Fruit fly (Drosophila melanogaster) whole organism, embryonic: Measurements from ENCODE around the gene cpx.

Experiments used
- Adf1 ChIP-seq: fragments of 200-800 bp; sonication (Bioruptor generic); IDR thresholded peaks from 2 replicates; pipeline ENCODE4 v1.3.6; 2022; ENCODE audit warnings: missing biosample characterization, missing genetic modification characterization
- Atf6 ChIP-seq: fragments of 200-800 bp; sonication (Bioruptor generic); IDR thresholded peaks from 2 replicates; pipeline ENCODE4 v1.3.6; 2022; ENCODE audit warnings: missing biosample characterization, missing genetic modification characterization
- CG10462 ChIP-seq: fragments of 200-800 bp; sonication (Bioruptor generic); optimal IDR thresholded peaks from 2 replicates; lab custom pipeline; 2016; ENCODE audit warnings: missing biosample characterization, missing genetic modification characterization
- CG11398 ChIP-seq: fragments of 200-800 bp; sonication (Bioruptor generic); optimal IDR thresholded peaks from 2 replicates; lab custom pipeline; 2016; ENCODE audit warnings: missing biosample characterization, missing genetic modification characterization
- CG11695 ChIP-seq: fragments of 200-800 bp; sonication (Bioruptor generic); IDR thresholded peaks from 3 replicates; pipeline ENCODE4 v1.3.6; 2022; ENCODE audit warnings: missing biosample characterization, missing genetic modification characterization
- CG12071 ChIP-seq: fragments of 200-800 bp; sonication (Bioruptor generic); optimal IDR thresholded peaks from 3 replicates; lab custom pipeline; 2018; ENCODE audit warnings: missing biosample characterization, mild to moderate bottlenecking, missing genetic modification characterization
- CG12299 ChIP-seq: fragments of 200-800 bp; sonication (Bioruptor generic); optimal IDR thresholded peaks from 2 replicates; lab custom pipeline; 2018; ENCODE audit warnings: missing biosample characterization, mild to moderate bottlenecking, missing genetic modification characterization
- CG12769 ChIP-seq: fragments of 200-800 bp; sonication (Bioruptor generic); optimal IDR thresholded peaks from 2 replicates; lab custom pipeline; 2019; ENCODE audit warnings: missing biosample characterization, mild to moderate bottlenecking, missing genetic modification characterization, moderate library complexity
- CG12942 ChIP-seq: fragments of 200-800 bp; sonication (Bioruptor generic); optimal IDR thresholded peaks from 3 replicates; lab custom pipeline; 2016; ENCODE audit warnings: missing biosample characterization, missing genetic modification characterization
- CG13287 ChIP-seq: fragments of 200-800 bp; sonication (Bioruptor generic); IDR thresholded peaks from 2 replicates; pipeline ENCODE4 v1.3.6; 2022; ENCODE audit warnings: missing biosample characterization, missing genetic modification characterization; ENCODE audit not compliant: partially characterized antibody
- CG14014 ChIP-seq: fragments of 200-800 bp; sonication (Bioruptor generic); IDR thresholded peaks from 2 replicates; pipeline ENCODE4 v1.3.6; 2022; ENCODE audit warnings: missing biosample characterization, missing genetic modification characterization
- CG17361 ChIP-seq: fragments of 200-800 bp; sonication (Bioruptor generic); IDR thresholded peaks from 3 replicates; pipeline ENCODE4 v1.3.6; 2022; ENCODE audit warnings: missing biosample characterization, missing genetic modification characterization
- CG17829 ChIP-seq: fragments of 200-800 bp; optimal IDR thresholded peaks from 2 replicates; lab custom pipeline; 2019; ENCODE audit warnings: missing biosample characterization, mild to moderate bottlenecking, missing genetic modification characterization, moderate library complexity
- CG1832 ChIP-seq: fragments of 200-800 bp; sonication (Bioruptor generic); optimal IDR thresholded peaks from 2 replicates; lab custom pipeline; 2017; ENCODE audit warnings: missing biosample characterization, mild to moderate bottlenecking, missing genetic modification characterization, inconsistent platforms
- CG2129 ChIP-seq: fragments of 200-800 bp; sonication (Bioruptor generic); IDR thresholded peaks from 2 replicates; pipeline ENCODE4 v1.3.6; 2022; ENCODE audit warnings: missing biosample characterization, missing genetic modification characterization; ENCODE audit not compliant: partially characterized antibody
- CG30020 ChIP-seq: fragments of 200-800 bp; optimal IDR thresholded peaks from 2 replicates; lab custom pipeline; 2019; ENCODE audit warnings: missing biosample characterization, mild to moderate bottlenecking, missing genetic modification characterization, moderate library complexity
- CG31365 ChIP-seq: fragments of 200-800 bp; sonication (Bioruptor generic); optimal IDR thresholded peaks from 2 replicates; lab custom pipeline; 2018; ENCODE audit warnings: missing biosample characterization, mild to moderate bottlenecking, missing genetic modification characterization
- CG31441 ChIP-seq: fragments of 200-800 bp; sonication (Bioruptor generic); IDR thresholded peaks from 2 replicates; pipeline ENCODE4 v1.3.6; 2022; ENCODE audit warnings: missing biosample characterization, missing genetic modification characterization
- CG33557 ChIP-seq: fragments of 200-800 bp; sonication (Bioruptor generic); optimal IDR thresholded peaks from 2 replicates; lab custom pipeline; 2019; ENCODE audit warnings: missing biosample characterization, mild to moderate bottlenecking, missing genetic modification characterization, moderate library complexity
- CG34376 ChIP-seq: fragments of 200-800 bp; sonication (Bioruptor generic); optimal IDR thresholded peaks from 2 replicates; lab custom pipeline; 2018; ENCODE audit warnings: missing biosample characterization, mild to moderate bottlenecking, missing genetic modification characterization
- CG7271 ChIP-seq: fragments of 200-800 bp; sonication (Bioruptor generic); optimal IDR thresholded peaks from 2 replicates; lab custom pipeline; 2018; ENCODE audit warnings: missing biosample characterization, mild to moderate bottlenecking, missing genetic modification characterization, moderate library complexity
- CG8924 ChIP-seq: fragments of 200-800 bp; optimal IDR thresholded peaks from 3 replicates; lab custom pipeline; 2019; ENCODE audit warnings: missing biosample characterization, mild to moderate bottlenecking, missing genetic modification characterization, moderate library complexity
- Dfd ChIP-seq, 2 experiments: fragments of >200 bp; optimal IDR thresholded peaks; 2 replicates each; lab custom pipeline; 2017; ENCODE audit warnings: missing biosample characterization in 2 of 2, missing genetic modification characterization in 2 of 2
- Drgx ChIP-seq: fragments of 200-800 bp; sonication (Bioruptor generic); IDR thresholded peaks from 2 replicates; pipeline ENCODE4 v1.3.6; 2022; ENCODE audit warnings: missing biosample characterization, missing genetic modification characterization
- E2f2 ChIP-seq: fragments of 200-800 bp; sonication (Bioruptor generic); IDR thresholded peaks from 2 replicates; pipeline ENCODE4 v1.3.6; 2022; ENCODE audit warnings: missing biosample characterization, missing genetic modification characterization
- Hr39 ChIP-seq: fragments of >200 bp; optimal IDR thresholded peaks from 2 replicates; lab custom pipeline; 2017
- Jarid2 ChIP-seq: fragments of 200-800 bp; sonication (Bioruptor generic); optimal IDR thresholded peaks from 3 replicates; lab custom pipeline; 2017; ENCODE audit warnings: mild to moderate bottlenecking, missing biosample characterization, missing genetic modification reagents, missing genetic modification characterization
- MTF-1 ChIP-seq: fragments of 200-800 bp; sonication (Bioruptor generic); optimal IDR thresholded peaks from 2 replicates; lab custom pipeline; 2018; ENCODE audit warnings: missing biosample characterization, mild to moderate bottlenecking, missing genetic modification characterization, borderline replicate concordance
- Mrtf ChIP-seq: fragments of 200-800 bp; sonication (Bioruptor generic); IDR thresholded peaks from 3 replicates; pipeline ENCODE4 v1.3.6; 2022; ENCODE audit warnings: missing biosample characterization, missing genetic modification characterization
- Nf-YB ChIP-seq: fragments of 200-800 bp; sonication (Bioruptor generic); optimal IDR thresholded peaks from 3 replicates; lab custom pipeline; 2019; ENCODE audit warnings: missing biosample characterization, mild to moderate bottlenecking, missing genetic modification characterization, moderate library complexity
- Side ChIP-seq: fragments of 200-800 bp; sonication (Bioruptor generic); optimal IDR thresholded peaks from 2 replicates; lab custom pipeline; 2016; ENCODE audit warnings: missing biosample characterization, missing genetic modification characterization
- Spps ChIP-seq: fragments of 200-800 bp; sonication (Bioruptor generic); optimal IDR thresholded peaks from 2 replicates; lab custom pipeline; 2018; ENCODE audit warnings: missing biosample characterization, mild to moderate bottlenecking, missing genetic modification characterization
- Taf1 ChIP-seq: fragments of 200-800 bp; sonication (Bioruptor generic); IDR thresholded peaks from 2 replicates; pipeline ENCODE4 v1.3.6; 2022; ENCODE audit warnings: missing biosample characterization, missing genetic modification characterization
- Vsx1 ChIP-seq: fragments of 200-800 bp; sonication (Bioruptor generic); optimal IDR thresholded peaks from 2 replicates; lab custom pipeline; 2017; ENCODE audit warnings: missing biosample characterization, mild to moderate bottlenecking, missing genetic modification characterization, missing genetic modification reagents
- cg ChIP-seq: fragments of 200-800 bp; sonication (Bioruptor generic); optimal IDR thresholded peaks from 3 replicates; lab custom pipeline; 2019; ENCODE audit warnings: missing biosample characterization, mild to moderate bottlenecking, missing genetic modification characterization, moderate library complexity
- da ChIP-seq: fragments of 200-800 bp; sonication (Bioruptor generic); optimal IDR thresholded peaks from 2 replicates; lab custom pipeline; 2016; ENCODE audit warnings: missing biosample characterization, missing genetic modification characterization
- ewg ChIP-seq: fragments of 200-800 bp; sonication (Bioruptor generic); optimal IDR thresholded peaks from 3 replicates; lab custom pipeline; 2017; ENCODE audit warnings: mild to moderate bottlenecking, missing biosample characterization, missing genetic modification reagents, missing genetic modification characterization
- fd102C ChIP-seq: fragments of 200-800 bp; sonication (Bioruptor generic); optimal IDR thresholded peaks from 2 replicates; lab custom pipeline; 2018; ENCODE audit warnings: missing biosample characterization, mild to moderate bottlenecking, missing genetic modification characterization, moderate library complexity
- gro ChIP-seq: fragments of 200-800 bp; sonication (Bioruptor generic); optimal IDR thresholded peaks from 2 replicates; lab custom pipeline; 2016; ENCODE audit warnings: missing biosample characterization, missing genetic modification characterization
- hkb ChIP-seq, 2 experiments: fragments of 200-800 bp in 1 of 2; fragments of >200 bp in 1 of 2; sonication (Bioruptor generic) in 1 of 2; IDR thresholded peaks in 1 of 2; optimal IDR thresholded peaks in 1 of 2; 2 replicates each; pipeline versions ENCODE4 v1.3.6 to Lab custom; 2017 to 2022; ENCODE audit warnings: missing biosample characterization in 1 of 2, missing genetic modification characterization in 1 of 2
- kni ChIP-seq: fragments of 200-800 bp; sonication (Bioruptor generic); optimal IDR thresholded peaks from 3 replicates; lab custom pipeline; 2017; ENCODE audit warnings: mild to moderate bottlenecking, missing biosample characterization, missing genetic modification reagents, missing genetic modification characterization
- mirr ChIP-seq: fragments of 200-800 bp; sonication (Bioruptor generic); optimal IDR thresholded peaks from 3 replicates; lab custom pipeline; 2018; ENCODE audit warnings: missing biosample characterization, mild to moderate bottlenecking, missing genetic modification characterization
- nerfin-1 ChIP-seq: fragments of 200-800 bp; sonication (Bioruptor generic); optimal IDR thresholded peaks from 3 replicates; lab custom pipeline; 2019; ENCODE audit warnings: missing biosample characterization, mild to moderate bottlenecking, missing genetic modification characterization, moderate library complexity
- nmo ChIP-seq: fragments of 200-800 bp; sonication (Bioruptor generic); optimal IDR thresholded peaks from 2 replicates; lab custom pipeline; 2018; ENCODE audit warnings: missing biosample characterization, mild to moderate bottlenecking, missing genetic modification characterization, moderate library complexity
- onecut ChIP-seq: fragments of 200-800 bp; sonication (Bioruptor generic); IDR thresholded peaks from 2 replicates; pipeline ENCODE4 v1.3.6; 2022; ENCODE audit warnings: missing biosample characterization, missing genetic modification characterization
- phol ChIP-seq: fragments of 200-800 bp; sonication (Bioruptor generic); optimal IDR thresholded peaks from 3 replicates; lab custom pipeline; 2018; ENCODE audit warnings: missing biosample characterization, mild to moderate bottlenecking, missing genetic modification characterization, moderate library complexity
- sna ChIP-seq: fragments of 200-800 bp; sonication (Bioruptor generic); IDR thresholded peaks from 2 replicates; pipeline ENCODE4 v1.3.6; 2022; ENCODE audit warnings: missing biosample characterization, missing genetic modification characterization; ENCODE audit not compliant: partially characterized antibody
- twi ChIP-seq: fragments of 200-800 bp; optimal IDR thresholded peaks from 2 replicates; lab custom pipeline; 2019; ENCODE audit warnings: missing biosample characterization, mild to moderate bottlenecking, missing genetic modification characterization, moderate library complexity
- vfl ChIP-seq: fragments of 200-800 bp; sonication (Bioruptor generic); optimal IDR thresholded peaks from 2 replicates; lab custom pipeline; 2016; ENCODE audit warnings: missing biosample characterization, missing genetic modification characterization
- wor ChIP-seq: fragments of 200-800 bp; sonication (Bioruptor generic); IDR thresholded peaks from 2 replicates; pipeline ENCODE4 v1.3.6; 2022; ENCODE audit warnings: missing biosample characterization, missing genetic modification characterization
- zen ChIP-seq: fragments of 200-800 bp; sonication (Bioruptor generic); optimal IDR thresholded peaks from 3 replicates; lab custom pipeline; 2018; ENCODE audit warnings: missing biosample characterization, mild to moderate bottlenecking, missing genetic modification characterization, moderate library complexity

Gene cpx

DNA sequence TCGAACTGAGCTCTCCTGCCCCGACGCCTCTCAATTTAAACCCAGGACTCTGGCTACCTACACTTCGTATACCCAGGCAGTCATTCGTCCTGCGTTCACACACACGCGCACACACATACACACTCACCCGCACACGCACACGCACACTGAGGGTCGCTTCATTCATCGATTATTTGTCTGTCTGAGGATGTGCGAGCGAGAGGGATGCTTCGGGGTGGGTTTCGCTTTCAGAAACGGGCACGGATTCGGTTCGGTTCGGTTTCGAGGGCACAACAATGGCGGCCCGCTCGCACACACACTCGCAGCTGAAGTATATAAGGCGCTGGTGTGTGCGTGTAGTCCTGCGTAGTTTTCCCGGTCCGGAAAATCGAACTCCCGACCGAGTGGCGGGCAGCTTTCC, 66.6 kb downstream of the cpx start, which contains the start of gene hkb:
Gene hkb, minus strand, starts transcription at position 11 of the 400 bp plus-strand sequence.
- TF ChIP-seq CG14014 (GFP tag; lab: Robert Waterston, UW): no peak
- no peak for TF ChIP-seq CG8924 (tag; lab: Kevin White, UChicago)
- TF ChIP-seq nmo (GFP tag; lab: Kevin White, UChicago): no peak
- TF ChIP-seq da: no peak
- no peak for TF ChIP-seq CG11695 (GFP tag; lab: Robert Waterston, UW)
- no peak for TF ChIP-seq hkb (optimal IDR thresholded peaks at IDR 0.05; lab: Kevin White, UChicago)
- peak; percentile 37; the same call in 1 of the 2 replicates for TF ChIP-seq hkb (GFP tag; IDR thresholded peaks at IDR 0.05; lab: Robert Waterston, UW)
- no peak for TF ChIP-seq Spps (tag; lab: Kevin White, UChicago)
- no peak for TF ChIP-seq Dfd (GFP tag; optimal IDR thresholded peaks at IDR 0.05; lab: Kevin White, UChicago)
- no peak for TF ChIP-seq wor (GFP tag; lab: Robert Waterston, UW)
- TF ChIP-seq fd102C (GFP tag; lab: Kevin White, UChicago): no peak
- TF ChIP-seq CG12942 (GFP tag; lab: Kevin White, UChicago): no peak
- no peak for TF ChIP-seq CG13287
- TF ChIP-seq Side (GFP tag; lab: Kevin White, UChicago): no peak
- no peak for TF ChIP-seq Adf1
- TF ChIP-seq CG34376 (GFP tag; lab: Kevin White, UChicago): no peak
- no peak for TF ChIP-seq CG10462 (GFP tag; lab: Kevin White, UChicago)
- no peak for TF ChIP-seq CG11398 (GFP tag; lab: Kevin White, UChicago)
- TF ChIP-seq gro (GFP tag; lab: Kevin White, UChicago): no peak
- no peak for TF ChIP-seq Vsx1 (GFP tag; lab: Kevin White, UChicago)
- TF ChIP-seq CG1832: peak; percentile 81
- no peak for TF ChIP-seq CG33557 (GFP tag; lab: Kevin White, UChicago)
- TF ChIP-seq sna (GFP tag; lab: Robert Waterston, UW): no peak
- peak; percentile 83 for TF ChIP-seq Hr39 (lab: Kevin White, UChicago)
- no peak for TF ChIP-seq CG17361
- TF ChIP-seq kni (GFP tag; lab: Kevin White, UChicago): peak; percentile 34
- TF ChIP-seq vfl (GFP tag; lab: Kevin White, UChicago): peak; percentile 6
- peak; percentile 70 for TF ChIP-seq phol (tag; lab: Kevin White, UChicago)
- no peak for TF ChIP-seq CG2129
- no peak for TF ChIP-seq Taf1
- TF ChIP-seq E2f2 (GFP tag; lab: Robert Waterston, UW): no peak
- TF ChIP-seq CG30020 (tag; lab: Kevin White, UChicago): no peak
- TF ChIP-seq CG31441 (GFP tag; lab: Robert Waterston, UW): no peak
- peak; percentile 51 for TF ChIP-seq twi (tag; lab: Kevin White, UChicago)
- TF ChIP-seq Atf6 (GFP tag; lab: Robert Waterston, UW): no peak
- TF ChIP-seq CG12769 (tag; lab: Kevin White, UChicago): no peak
- TF ChIP-seq nerfin-1 (tag; lab: Kevin White, UChicago): no peak
- no peak for TF ChIP-seq Mrtf
- peak; percentile 94 for TF ChIP-seq Nf-YB (GFP tag; lab: Kevin White, UChicago)
- peak; percentile 42 for TF ChIP-seq ewg (GFP tag; lab: Kevin White, UChicago)
- no peak for TF ChIP-seq CG31365
- TF ChIP-seq CG7271 (tag; lab: Kevin White, UChicago): no peak
- TF ChIP-seq CG12071: no peak
- TF ChIP-seq mirr (GFP tag; lab: Kevin White, UChicago): no peak
- peak; percentile 55 for TF ChIP-seq zen (tag; lab: Kevin White, UChicago)
- no peak for TF ChIP-seq MTF-1 (GFP tag; lab: Kevin White, UChicago)
- no peak for TF ChIP-seq Jarid2
- no peak for TF ChIP-seq CG12299 (tag; lab: Kevin White, UChicago)
- peak; percentile 5 for TF ChIP-seq CG17829 (tag; lab: Kevin White, UChicago)
- peak; percentile 95 for TF ChIP-seq cg
- peak; percentile 98 for TF ChIP-seq onecut
- no peak for TF ChIP-seq Drgx (GFP tag; lab: Robert Waterston, UW)
